Worm (Caenorhabditis elegans) whole organism, dauer: Measurements from ENCODE around the gene twk-7.

ENCODE experiments used
- unc-62 ChIP-seq: sonication (generic microtip); optimal IDR thresholded peaks from 2 replicates; lab custom pipeline; 2017; ENCODE audit warnings: missing biosample characterization, missing genetic modification reagents, missing genetic modification characterization

Gene twk-7

ce11 chrIII:8657676-8658366 is 14.3 kb upstream of the twk-7 start:
- no peak for TF ChIP-seq unc-62 (GFP tag; lab: Kevin White, UChicago)

ce11 chrIII:8656957-8657356 is 13.4 kb upstream of the twk-7 start:
- TF ChIP-seq unc-62 (GFP tag; lab: Kevin White, UChicago) = no peak

ce11 chrIII:8656055-8656454 is 12.5 kb upstream of the twk-7 start:
- no peak for TF ChIP-seq unc-62 (GFP tag; lab: Kevin White, UChicago)

ce11 chrIII:8655412-8655811 is 11.9 kb upstream of the twk-7 start:
- TF ChIP-seq unc-62 (GFP tag; lab: Kevin White, UChicago) = no peak

- no peak for TF ChIP-seq unc-62 (GFP tag; lab: Kevin White, UChicago)
These were observed 11.0 kb upstream of the twk-7 start for ce11 chrIII:8654400-8654980.

ce11 chrIII:8653875-8654386 is 10.4 kb upstream of the twk-7 start, which contains the start of gene F22B7.9:
F22B7.9 (minus strand) TSS chrIII:8653925.
- no peak for TF ChIP-seq unc-62 (GFP tag; lab: Kevin White, UChicago)

- TF ChIP-seq unc-62 (GFP tag; lab: Kevin White, UChicago) = no peak
These were observed 9.9 kb upstream of the twk-7 start for ce11 chrIII:8653457-8653856.

ce11 chrIII:8652922-8653321 is 9.4 kb upstream of the twk-7 start:
- no peak for TF ChIP-seq unc-62 (GFP tag; lab: Kevin White, UChicago)

- TF ChIP-seq unc-62 (GFP tag; lab: Kevin White, UChicago) = no peak
These were observed 8.7 kb upstream of the twk-7 start for ce11 chrIII:8652112-8652694.

ce11 chrIII:8650235-8650817 is 6.8 kb upstream of the twk-7 start, which contains the start of gene flp-23:
flp-23 (plus strand) TSS chrIII:8650767.
- TF ChIP-seq unc-62 (GFP tag; lab: Kevin White, UChicago) = no peak

ce11 chrIII:8648589-8648988 is 5.0 kb upstream of the twk-7 start, which contains the start of gene F22B7.3:
F22B7.3 (plus strand) TSS chrIII:8648889.
- TF ChIP-seq unc-62 (GFP tag; lab: Kevin White, UChicago) = no peak

- TF ChIP-seq unc-62 (GFP tag; lab: Kevin White, UChicago) = no peak
These were observed 2.5 kb upstream of the twk-7 start for ce11 chrIII:8646021-8646420.

ce11 chrIII:8639188-8639795 is 4.2 kb downstream of the twk-7 start, which contains the start of gene fip-1:
fip-1 (plus strand) TSS chrIII:8639745.
- TF ChIP-seq unc-62 (GFP tag; lab: Kevin White, UChicago) = no peak

- no peak for TF ChIP-seq unc-62 (GFP tag; lab: Kevin White, UChicago)
These were observed 6.7 kb downstream of the twk-7 start for ce11 chrIII:8636803-8637202.

- TF ChIP-seq unc-62 (GFP tag; lab: Kevin White, UChicago) = no peak
These were observed 12.7 kb downstream of the twk-7 start, which contains the start of gene dnj-10 for ce11 chrIII:8630833-8631232. dnj-10 (plus strand) TSS chrIII:8631165.
